Fruit fly (Drosophila melanogaster) whole organism, embryonic: ENCODE measurements around the gene RpS12.

Source experiments
- BtbVII ChIP-seq: fragments of 200-800 bp; sonication (Bioruptor generic); optimal IDR thresholded peaks from 3 replicates; lab custom pipeline; 2017; ENCODE audit warnings: missing biosample characterization, mild to moderate bottlenecking, missing genetic modification characterization
- C15 ChIP-seq: fragments of 200-800 bp; sonication (Bioruptor generic); IDR thresholded peaks from 3 replicates; pipeline ENCODE4 v1.3.6; 2022; ENCODE audit warnings: missing biosample characterization, missing genetic modification characterization
- CG10979 ChIP-seq: fragments of 200-800 bp; sonication (Bioruptor generic); optimal IDR thresholded peaks from 2 replicates; lab custom pipeline; 2018; ENCODE audit warnings: missing biosample characterization, mild to moderate bottlenecking, missing genetic modification characterization, moderate library complexity
- CG11723 ChIP-seq: fragments of 200-800 bp; sonication (Bioruptor generic); optimal IDR thresholded peaks from 2 replicates; lab custom pipeline; 2017; ENCODE audit warnings: missing biosample characterization, mild to moderate bottlenecking, missing genetic modification characterization
- CG12744 ChIP-seq: fragments of 200-800 bp; sonication (Bioruptor generic); optimal IDR thresholded peaks from 2 replicates; lab custom pipeline; 2016; ENCODE audit warnings: missing biosample characterization, missing genetic modification characterization
- CG13296 ChIP-seq: fragments of 200-800 bp; sonication (Bioruptor generic); optimal IDR thresholded peaks from 3 replicates; lab custom pipeline; 2018; ENCODE audit warnings: missing biosample characterization, mild to moderate bottlenecking, missing genetic modification characterization
- CG14965 ChIP-seq: fragments of 200-800 bp; sonication (Bioruptor generic); optimal IDR thresholded peaks from 2 replicates; lab custom pipeline; 2016; ENCODE audit warnings: missing biosample characterization, missing genetic modification characterization, borderline replicate concordance
- CG15696 ChIP-seq: fragments of 200-800 bp; sonication (Bioruptor generic); optimal IDR thresholded peaks from 2 replicates; lab custom pipeline; 2019; ENCODE audit warnings: missing biosample characterization, mild to moderate bottlenecking, missing genetic modification characterization, moderate library complexity
- CG17328 ChIP-seq: fragments of 200-800 bp; sonication (Bioruptor generic); IDR thresholded peaks from 2 replicates; pipeline ENCODE4 v1.3.6; 2022; ENCODE audit warnings: missing biosample characterization, missing genetic modification characterization
- CG32772 ChIP-seq: fragments of 200-800 bp; sonication (Bioruptor generic); IDR thresholded peaks from 2 replicates; pipeline ENCODE4 v1.3.6; 2022; ENCODE audit warnings: missing biosample characterization, missing genetic modification characterization
- CG3281 ChIP-seq: fragments of 200-800 bp; sonication (Bioruptor generic); optimal IDR thresholded peaks from 3 replicates; lab custom pipeline; 2017; ENCODE audit warnings: missing biosample characterization, mild to moderate bottlenecking, missing genetic modification characterization
- CG4360 ChIP-seq: fragments of 200-800 bp; sonication (Bioruptor generic); IDR thresholded peaks from 2 replicates; pipeline ENCODE4 v1.3.6; 2022; ENCODE audit warnings: missing biosample characterization, missing genetic modification characterization
- CG4820 ChIP-seq: fragments of 200-800 bp; sonication (Bioruptor generic); optimal IDR thresholded peaks from 3 replicates; lab custom pipeline; 2016; ENCODE audit warnings: missing biosample characterization, missing genetic modification characterization
- CG6683 ChIP-seq: fragments of 200-800 bp; sonication (Bioruptor generic); optimal IDR thresholded peaks from 2 replicates; lab custom pipeline; 2017; ENCODE audit warnings: missing biosample characterization, mild to moderate bottlenecking, missing genetic modification characterization, missing genetic modification reagents
- CG6791 ChIP-seq: fragments of 200-800 bp; sonication (Bioruptor generic); IDR thresholded peaks from 3 replicates; pipeline ENCODE4 v1.3.6; 2022; ENCODE audit warnings: missing biosample characterization, missing genetic modification characterization; ENCODE audit not compliant: partially characterized antibody
- CG7271 ChIP-seq: fragments of 200-800 bp; sonication (Bioruptor generic); optimal IDR thresholded peaks from 2 replicates; lab custom pipeline; 2018; ENCODE audit warnings: missing biosample characterization, mild to moderate bottlenecking, missing genetic modification characterization, moderate library complexity
- D ChIP-seq, 2 experiments: fragments of 200-800 bp in 1 of 2; fragments of >200 bp in 1 of 2; sonication (Bioruptor generic) in 1 of 2; optimal IDR thresholded peaks; 2 replicates in 1 of 2; 3 replicates in 1 of 2; lab custom pipeline; 2017; ENCODE audit warnings: mild to moderate bottlenecking in 1 of 2, missing biosample characterization in 1 of 2, missing genetic modification characterization in 1 of 2, missing genetic modification reagents in 1 of 2
- HLHmδ ChIP-seq: fragments of 200-800 bp; sonication (Bioruptor generic); optimal IDR thresholded peaks from 2 replicates; lab custom pipeline; 2018; ENCODE audit warnings: missing biosample characterization, mild to moderate bottlenecking, missing genetic modification characterization, moderate library complexity
- NfI ChIP-seq: fragments of 200-800 bp; sonication (Bioruptor generic); optimal IDR thresholded peaks from 3 replicates; lab custom pipeline; 2018; ENCODE audit warnings: missing biosample characterization, mild to moderate bottlenecking, missing genetic modification characterization, moderate library complexity
- Opbp ChIP-seq: fragments of 200-800 bp; sonication (Bioruptor generic); IDR thresholded peaks from 3 replicates; pipeline ENCODE4 v1.3.6; 2022; ENCODE audit warnings: missing biosample characterization, missing genetic modification characterization; ENCODE audit not compliant: partially characterized antibody
- Pdp1 ChIP-seq, 2 experiments: fragments of 200-800 bp; sonication (Bioruptor generic); optimal IDR thresholded peaks; 3 replicates each; lab custom pipeline; 2016; ENCODE audit warnings: missing biosample characterization in 2 of 2, missing genetic modification characterization in 2 of 2, mild to moderate bottlenecking in 1 of 2, moderate library complexity in 1 of 2
- Ssrp ChIP-seq: fragments of 200-800 bp; sonication (Bioruptor generic); optimal IDR thresholded peaks from 2 replicates; lab custom pipeline; 2018; ENCODE audit warnings: missing biosample characterization, mild to moderate bottlenecking, missing genetic modification characterization, moderate library complexity
- ash1 ChIP-seq: fragments of 200-800 bp; sonication (Bioruptor generic); optimal IDR thresholded peaks from 2 replicates; lab custom pipeline; 2018; ENCODE audit warnings: missing biosample characterization, mild to moderate bottlenecking, missing genetic modification characterization
- cas ChIP-seq: fragments of 200-800 bp; sonication (Bioruptor generic); IDR thresholded peaks from 2 replicates; pipeline ENCODE4 v1.3.6; 2022; ENCODE audit warnings: missing biosample characterization, missing genetic modification characterization
- chif ChIP-seq, 2 experiments: fragments of 200-800 bp; sonication (Bioruptor generic); optimal IDR thresholded peaks; 3 replicates each; lab custom pipeline; 2016; ENCODE audit warnings: missing biosample characterization in 2 of 2, missing genetic modification characterization in 2 of 2
- ci ChIP-seq: fragments of 200-800 bp; sonication (Bioruptor generic); IDR thresholded peaks from 3 replicates; pipeline ENCODE4 v1.3.6; 2022; ENCODE audit warnings: missing biosample characterization, missing genetic modification characterization
- dati ChIP-seq: fragments of 200-800 bp; sonication (Bioruptor generic); IDR thresholded peaks from 2 replicates; pipeline ENCODE4 v1.3.6; 2022; ENCODE audit warnings: missing biosample characterization, missing genetic modification characterization
- dmrt11E ChIP-seq: fragments of 200-800 bp; sonication (Bioruptor generic); optimal IDR thresholded peaks from 3 replicates; lab custom pipeline; 2018; ENCODE audit warnings: missing biosample characterization, mild to moderate bottlenecking, missing genetic modification characterization, moderate library complexity
- gsb-n ChIP-seq: fragments of 200-800 bp; sonication (Bioruptor generic); optimal IDR thresholded peaks from 3 replicates; lab custom pipeline; 2018; ENCODE audit warnings: missing biosample characterization, mild to moderate bottlenecking, missing genetic modification characterization
- hth ChIP-seq: fragments of >200 bp; optimal IDR thresholded peaks from 2 replicates; lab custom pipeline; 2017; ENCODE audit warnings: inconsistent platforms
- jing ChIP-seq: fragments of 200-800 bp; sonication (Bioruptor generic); optimal IDR thresholded peaks from 2 replicates; lab custom pipeline; 2018; ENCODE audit warnings: missing biosample characterization, mild to moderate bottlenecking, missing genetic modification characterization
- jumu ChIP-seq: fragments of 200-800 bp; sonication (Bioruptor generic); optimal IDR thresholded peaks from 3 replicates; lab custom pipeline; 2016; ENCODE audit warnings: missing biosample characterization, missing genetic modification characterization
- ken ChIP-seq: fragments of 200-800 bp; sonication (Bioruptor generic); IDR thresholded peaks from 3 replicates; pipeline ENCODE4 v1.3.6; 2022; ENCODE audit warnings: missing biosample characterization, missing genetic modification characterization
- kni ChIP-seq: fragments of 200-800 bp; sonication (Bioruptor generic); optimal IDR thresholded peaks from 3 replicates; lab custom pipeline; 2017; ENCODE audit warnings: mild to moderate bottlenecking, missing biosample characterization, missing genetic modification reagents, missing genetic modification characterization
- lola ChIP-seq, 3 experiments: fragments of >200 bp in 2 of 3; fragments of 200-800 bp in 1 of 3; sonication (Bioruptor generic) in 1 of 3; optimal IDR thresholded peaks; 2 replicates each; lab custom pipeline; 2017 to 2019; ENCODE audit warnings: missing biosample characterization in 3 of 3, missing genetic modification characterization in 3 of 3, mild to moderate bottlenecking in 1 of 3, moderate library complexity in 1 of 3
- mirr ChIP-seq: fragments of 200-800 bp; sonication (Bioruptor generic); optimal IDR thresholded peaks from 3 replicates; lab custom pipeline; 2018; ENCODE audit warnings: missing biosample characterization, mild to moderate bottlenecking, missing genetic modification characterization
- nerfin-1 ChIP-seq: fragments of 200-800 bp; sonication (Bioruptor generic); optimal IDR thresholded peaks from 3 replicates; lab custom pipeline; 2019; ENCODE audit warnings: missing biosample characterization, mild to moderate bottlenecking, missing genetic modification characterization, moderate library complexity
- phol ChIP-seq: fragments of 200-800 bp; sonication (Bioruptor generic); optimal IDR thresholded peaks from 3 replicates; lab custom pipeline; 2018; ENCODE audit warnings: missing biosample characterization, mild to moderate bottlenecking, missing genetic modification characterization, moderate library complexity
- sens ChIP-seq: fragments of 200-800 bp; sonication (Bioruptor generic); peaks from one replicate; lab custom pipeline; 2016; ENCODE audit warnings: missing biosample characterization, missing genetic modification characterization
- tna ChIP-seq: fragments of 200-800 bp; sonication (Bioruptor generic); IDR thresholded peaks from 2 replicates; pipeline ENCODE4 v1.3.6; 2022; ENCODE audit warnings: missing biosample characterization, missing genetic modification characterization; ENCODE audit not compliant: partially characterized antibody
- trem ChIP-seq: fragments of 200-800 bp; optimal IDR thresholded peaks from 3 replicates; lab custom pipeline; 2019; ENCODE audit warnings: missing biosample characterization, mild to moderate bottlenecking, missing genetic modification characterization, moderate library complexity
- ttk ChIP-seq: fragments of 200-800 bp; sonication (Bioruptor generic); IDR thresholded peaks from 2 replicates; pipeline ENCODE4 v2.1.2; 2022; ENCODE audit warnings: missing biosample characterization, missing genetic modification characterization
- unc-4 ChIP-seq: fragments of 200-800 bp; sonication (Bioruptor generic); IDR thresholded peaks from 2 replicates; pipeline ENCODE4 v1.3.6; 2022; ENCODE audit warnings: missing biosample characterization, missing genetic modification characterization; ENCODE audit not compliant: partially characterized antibody
- wdn ChIP-seq: fragments of 200-800 bp; sonication (Bioruptor generic); IDR thresholded peaks from 2 replicates; pipeline ENCODE4 v1.3.6; 2022; ENCODE audit warnings: missing biosample characterization, missing genetic modification characterization
- zfh2 ChIP-seq: fragments of 200-800 bp; sonication (Bioruptor generic); optimal IDR thresholded peaks from 2 replicates; lab custom pipeline; 2016; ENCODE audit warnings: missing biosample characterization, missing genetic modification characterization

RpS12 gene

dm6 chr3L:13032085-13032914, 9.1 kb downstream of the RpS12 start (continued):
- TF ChIP-seq trem (no peak), gsb-n (tag; lab: Kevin White, UChicago) (peak; percentile 68), CG12744 (no peak), unc-4 (GFP tag; lab: Robert Waterston, UW) (peak; percentile 35; the same call in 1 of the 2 replicates), nerfin-1 (no peak), dati (GFP tag; lab: Robert Waterston, UW) (no peak), CG32772 (GFP tag; lab: Robert Waterston, UW) (no peak), cas (no peak), hth (lab: Kevin White, UChicago) (no peak)
- TF ChIP-seq, all 482 proteins: peak for 111

- TF ChIP-seq Ssrp (tag; lab: Kevin White, UChicago) = no peak
- TF ChIP-seq CG14965 (GFP tag; lab: Kevin White, UChicago) = no peak
- no peak for TF ChIP-seq CG6683
- TF ChIP-seq CG4820 (GFP tag; lab: Kevin White, UChicago) = no peak
- peak in 1 of 3 experiments; percentile 49 for TF ChIP-seq lola (GFP tag; optimal IDR thresholded peaks at IDR 0.05; lab: Kevin White, UChicago)
- TF ChIP-seq NfI (GFP tag; lab: Kevin White, UChicago) = no peak
- no peak for TF ChIP-seq ash1 (GFP tag; lab: Kevin White, UChicago)
- peak in 1 of 2 experiments; percentile 62 for TF ChIP-seq Pdp1 (GFP tag; optimal IDR thresholded peaks at IDR 0.05; lab: Kevin White, UChicago)
- no peak for TF ChIP-seq ttk (GFP tag; lab: Robert Waterston, UW)
- TF ChIP-seq CG7271 (tag; lab: Kevin White, UChicago) = no peak
- TF ChIP-seq chif (GFP tag; optimal IDR thresholded peaks at IDR 0.05; lab: Kevin White, UChicago) = no peak
- peak; percentile 58 for TF ChIP-seq CG4360 (GFP tag; lab: Robert Waterston, UW)
- TF ChIP-seq jing (GFP tag; lab: Kevin White, UChicago) = no peak
These were observed 9.7 kb downstream of the RpS12 start for dm6 chr3L:13032915-13033282.

- TF ChIP-seq trem (no peak), dmrt11E (tag; lab: Kevin White, UChicago) (peak; percentile 4), CG15696 (peak; percentile 23), ci (GFP tag; lab: Robert Waterston, UW) (0 out of 3 replicates have a peak, but pooled peaks have one; percentile 15), mirr (no peak), phol (tag; lab: Kevin White, UChicago) (peak; percentile 10), C15 (0 out of 3 replicates have a peak, but pooled peaks have one; percentile 38), CG10979 (tag; lab: Kevin White, UChicago) (peak; percentile 39), CG6791 (GFP tag; lab: Robert Waterston, UW) (0 out of 3 replicates have a peak, but pooled peaks have one; percentile 24), kni (GFP tag; lab: Kevin White, UChicago) (peak; percentile 24), CG13296 (no peak), tna (GFP tag; lab: Robert Waterston, UW) (no peak), CG17328 (GFP tag; lab: Robert Waterston, UW) (no peak), CG11723 (GFP tag; lab: Kevin White, UChicago) (no peak), D (optimal IDR thresholded peaks at IDR 0.05; lab: Kevin White, UChicago) (no peak), D (GFP tag; optimal IDR thresholded peaks at IDR 0.05; lab: Kevin White, UChicago) (no peak), CG3281 (GFP tag; lab: Kevin White, UChicago) (no peak), jumu (GFP tag; lab: Kevin White, UChicago) (no peak), HLHmδ (GFP tag; lab: Kevin White, UChicago) (no peak), zfh2 (no peak), BtbVII (no peak), Opbp (GFP tag; lab: Robert Waterston, UW) (peak; percentile 28; the same call in 1 of the 3 replicates), ken (GFP tag; lab: Robert Waterston, UW) (0 out of 3 replicates have a peak, but pooled peaks have one; percentile 8), wdn (GFP tag; lab: Robert Waterston, UW) (no peak), sens (GFP tag; lab: Kevin White, UChicago) (peak; percentile 73)
These were observed 10.2 kb downstream of the RpS12 start for dm6 chr3L:13033361-13033760.
